Fruit fly (Drosophila melanogaster) Kc167 (cell line): Measurements from ENCODE around the gene CG14515.

Source experiments
- Myc ChIP-seq: fragments of >200 bp; optimal IDR thresholded peaks from 2 replicates; lab custom pipeline; 2017; ENCODE audit warnings: missing external identifiers
- Sin3A ChIP-seq: fragments of >200 bp; optimal IDR thresholded peaks from 2 replicates; lab custom pipeline; 2018; ENCODE audit warnings: missing external identifiers
- h ChIP-seq: fragments of >200 bp; optimal IDR thresholded peaks from 3 replicates; lab custom pipeline; 2018; ENCODE audit warnings: missing external identifiers
- insv ChIP-seq: fragments of >200 bp; optimal IDR thresholded peaks from 3 replicates; lab custom pipeline; 2018; ENCODE audit warnings: missing external identifiers
- psq ChIP-seq: fragments of >200 bp; optimal IDR thresholded peaks from 2 replicates; lab custom pipeline; 2017; ENCODE audit warnings: missing external identifiers
- ttk ChIP-seq: sonication (Bioruptor generic); optimal IDR thresholded peaks from 2 replicates; lab custom pipeline; 2017; ENCODE audit warnings: missing external identifiers

The CG14515 gene

DNA sequence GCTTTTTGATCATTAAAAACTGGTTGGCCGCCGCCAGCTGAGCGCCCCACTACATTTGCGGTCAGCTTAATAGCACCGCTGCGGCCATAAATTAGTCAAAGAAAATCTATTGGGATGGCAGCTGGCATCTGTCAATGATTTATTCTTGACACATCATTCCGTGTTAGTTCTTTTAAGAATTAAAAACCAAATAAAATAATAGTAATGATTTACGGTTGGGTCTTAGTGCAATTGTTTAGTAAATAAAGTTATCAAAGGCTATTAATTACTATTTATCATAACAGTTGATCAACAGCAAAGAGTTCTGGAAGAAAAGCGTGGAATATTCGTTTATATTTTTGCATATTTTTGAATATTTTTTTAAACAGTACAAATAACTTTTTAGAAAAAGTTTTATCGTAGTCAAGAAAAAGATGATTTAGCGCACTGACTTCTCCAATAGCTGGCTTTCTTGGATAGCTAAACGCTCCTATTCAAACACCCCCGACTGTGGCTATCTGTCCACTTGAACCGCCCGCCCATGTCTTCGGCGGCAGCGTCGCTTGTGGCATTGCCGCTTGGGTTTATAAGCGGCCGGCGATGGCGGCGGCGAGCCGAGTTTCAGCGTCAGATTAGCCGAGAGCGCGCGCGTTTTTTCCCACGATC lies at the start of gene CG14515:
Gene CG14515 (plus strand): TSS at position 590 of the 645 bp plus-strand sequence.
- TF ChIP-seq psq (no peak), insv (lab: Kevin White, UChicago) (no peak), Myc (no peak), h (lab: Kevin White, UChicago) (no peak), Sin3A (lab: Kevin White, UChicago) (no peak), ttk (lab: Kevin White, UChicago) (no peak)

dm6 chr3R:29148072-29148471 lies 49.3 kb upstream of the CG14515 start, which contains the start of the genes CG11882 and Pglym78:
CG11882 (minus strand) TSS chr3R:29148172.
Pglym78 (plus strand) TSS chr3R:29148248.
- TF ChIP-seq insv (lab: Kevin White, UChicago): peak; percentile 96
- no peak for TF ChIP-seq Sin3A (lab: Kevin White, UChicago)

dm6 chr3R:29151621-29152092 lies 45.7 kb upstream of the CG14515 start, which contains the start of gene eIF2D:
eIF2D (minus strand) TSS chr3R:29151794.
- TF ChIP-seq ttk (lab: Kevin White, UChicago) (no peak), Myc (no peak), insv (lab: Kevin White, UChicago) (no peak), Sin3A (lab: Kevin White, UChicago) (no peak), psq (no peak), h (lab: Kevin White, UChicago) (no peak)

dm6 chr3R:29153197-29153644 lies 44.1 kb upstream of the CG14515 start, which contains the start of the genes Slbp and Rpn2:
Slbp (minus strand) TSS chr3R:29153266.
Rpn2 (plus strand) TSS chr3R:29153524.
- no peak for TF ChIP-seq h (lab: Kevin White, UChicago)
- no peak for TF ChIP-seq insv (lab: Kevin White, UChicago)
- TF ChIP-seq ttk (lab: Kevin White, UChicago): no peak
- no peak for TF ChIP-seq Myc

- no peak for TF ChIP-seq h (lab: Kevin White, UChicago)
- no peak for TF ChIP-seq insv (lab: Kevin White, UChicago)
- TF ChIP-seq psq: no peak
- TF ChIP-seq ttk (lab: Kevin White, UChicago): no peak
- TF ChIP-seq Sin3A (lab: Kevin White, UChicago): no peak
- no peak for TF ChIP-seq Myc
Measured at dm6 chr3R:29157418-29158398, 39.6 kb upstream of the CG14515 start, which contains the start of gene rdog. rdog (plus strand) TSS chr3R:29158122.

- no peak for TF ChIP-seq h (lab: Kevin White, UChicago)
- TF ChIP-seq Sin3A (lab: Kevin White, UChicago): no peak
- TF ChIP-seq ttk (lab: Kevin White, UChicago): no peak
- TF ChIP-seq Myc: no peak
- no peak for TF ChIP-seq insv (lab: Kevin White, UChicago)
- no peak for TF ChIP-seq psq
Measured at dm6 chr3R:29158721-29159120, 38.6 kb upstream of the CG14515 start.

dm6 chr3R:29159620-29160019 lies 37.7 kb upstream of the CG14515 start:
- TF ChIP-seq Sin3A (lab: Kevin White, UChicago) (no peak), insv (lab: Kevin White, UChicago) (no peak), ttk (lab: Kevin White, UChicago) (no peak), psq (no peak), Myc (no peak), h (lab: Kevin White, UChicago) (no peak)

DNA sequence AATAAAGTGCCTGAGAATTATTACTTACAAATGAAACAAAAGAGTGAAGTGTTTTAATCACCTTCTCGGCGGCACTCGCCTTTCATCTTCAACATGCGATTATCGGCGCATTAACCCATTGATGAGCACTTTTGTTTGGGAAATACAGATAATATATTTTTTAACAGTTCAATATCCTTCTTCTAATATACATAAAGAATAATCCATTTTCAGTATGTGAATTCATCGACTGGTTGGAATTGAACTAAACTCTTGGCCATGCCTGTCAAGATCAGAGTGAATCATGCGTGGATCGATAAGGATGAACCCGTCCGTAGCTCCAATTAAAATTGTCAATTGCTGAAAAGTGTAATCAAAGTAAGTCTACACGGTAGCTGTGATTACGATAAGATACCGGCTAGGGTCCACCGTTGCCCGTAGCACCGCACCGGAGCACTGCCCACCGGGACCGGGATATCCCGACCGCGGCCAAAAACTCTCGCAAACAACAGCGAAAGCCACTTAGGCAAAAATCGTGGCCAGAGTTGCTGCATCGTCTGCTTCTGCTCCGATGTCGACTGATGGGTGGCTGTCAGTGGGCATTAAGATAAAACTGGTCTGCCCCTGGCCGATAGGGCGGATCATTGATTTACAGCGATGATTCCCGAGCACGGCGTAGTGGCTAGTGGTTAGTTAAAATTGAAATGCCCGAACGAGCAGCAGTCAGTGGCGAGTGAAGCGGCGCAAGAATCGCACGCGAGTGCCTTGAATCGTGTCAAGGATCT lies 32.2 kb upstream of the CG14515 start, which contains the start of gene CG11898:
Gene CG11898 (plus strand): TSS at position 714 of the 764 bp plus-strand sequence.
- TF ChIP-seq insv (lab: Kevin White, UChicago): no peak
- no peak for TF ChIP-seq h (lab: Kevin White, UChicago)
- no peak for TF ChIP-seq Myc
- TF ChIP-seq Sin3A (lab: Kevin White, UChicago): no peak
- no peak for TF ChIP-seq ttk (lab: Kevin White, UChicago)
- no peak for TF ChIP-seq psq

DNA sequence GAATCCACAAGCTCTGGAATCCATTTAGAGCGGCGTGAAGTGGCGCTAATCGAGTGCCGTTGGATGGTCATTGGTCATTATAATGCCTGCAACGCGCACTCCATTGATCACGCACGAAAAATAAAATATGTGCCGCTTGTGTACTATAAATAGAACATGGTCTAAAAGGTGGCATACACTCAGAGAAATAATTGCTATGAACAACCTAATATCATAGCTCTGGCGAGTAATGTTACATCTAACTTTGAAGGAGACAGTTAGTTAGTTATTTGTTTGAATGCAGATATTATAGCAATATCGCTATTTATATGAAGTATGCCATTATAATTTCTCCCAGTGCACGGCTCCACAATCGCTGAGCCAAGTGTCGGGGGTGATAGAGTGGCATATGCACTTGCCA lies 6.4 kb upstream of the CG14515 start:
- TF ChIP-seq Sin3A (lab: Kevin White, UChicago) (no peak), h (lab: Kevin White, UChicago) (no peak)

- TF ChIP-seq psq (no peak), h (lab: Kevin White, UChicago) (no peak), Myc (no peak), insv (lab: Kevin White, UChicago) (no peak), ttk (lab: Kevin White, UChicago) (no peak), Sin3A (lab: Kevin White, UChicago) (no peak)
Measured at dm6 chr3R:29194957-29195356, 2.4 kb upstream of the CG14515 start, which contains the start of gene jus. jus (minus strand) TSS chr3R:29194994.

DNA sequence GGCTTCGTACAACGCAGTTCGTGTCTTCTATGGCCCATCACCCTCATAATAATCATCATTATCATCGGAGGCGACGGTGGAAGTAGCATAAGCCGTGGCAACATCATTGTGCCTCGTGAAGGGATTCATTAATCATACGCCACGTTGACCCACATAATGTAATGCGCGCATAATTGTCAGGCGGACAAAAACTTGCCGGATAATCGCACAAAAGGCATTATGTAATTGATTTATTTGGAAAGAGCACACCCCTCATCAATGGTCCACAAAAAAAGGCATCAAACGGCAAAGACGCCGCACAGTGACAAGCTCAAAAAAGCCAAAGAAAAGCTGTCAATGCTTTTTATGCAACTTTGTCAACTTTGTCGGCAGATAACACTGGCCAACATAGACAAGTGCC lies 943 bp downstream of the CG14515 start:
- TF ChIP-seq ttk (lab: Kevin White, UChicago) (no peak), Sin3A (lab: Kevin White, UChicago) (no peak), psq (no peak)
